Fruit fly (Drosophila melanogaster): Measurements from ENCODE around the gene CG6293.
A peak's percentile ranks its signal among the peaks of the same experiment; 100 is the strongest.

Gene CG6293

DNA sequence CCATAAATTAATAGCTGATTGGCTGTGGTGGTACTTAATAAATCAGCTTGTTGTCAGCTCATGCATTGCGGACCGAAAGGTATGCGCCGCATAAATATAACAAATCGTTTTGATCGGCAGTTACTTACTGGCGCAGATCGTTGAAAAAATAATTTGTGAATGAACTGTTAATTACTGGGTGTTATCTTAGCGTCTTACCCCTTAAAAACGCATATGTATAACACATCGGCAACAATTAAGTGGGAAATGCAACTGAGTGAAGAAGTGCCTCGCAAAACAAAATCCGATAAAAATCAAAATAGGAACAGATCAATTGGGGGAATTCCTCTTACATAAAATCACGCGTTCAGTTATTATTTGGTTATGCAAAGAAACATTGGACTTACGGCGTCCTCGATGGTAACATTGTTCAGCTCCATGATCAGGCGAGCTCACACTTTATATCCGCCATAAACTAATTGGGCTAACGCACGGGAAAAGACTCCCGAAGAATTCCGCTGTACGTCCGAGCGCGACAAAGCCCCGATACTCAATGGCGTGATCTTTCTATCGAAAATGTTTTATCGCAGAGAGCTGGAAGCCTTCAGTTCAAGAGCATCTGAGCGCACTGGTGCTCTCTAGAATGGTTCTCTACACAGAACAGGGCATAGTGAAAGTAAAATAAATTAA lies at the start of gene CG6293:
Gene CG6293, minus strand, starts transcription at position 538 of the 669 bp plus-strand sequence.
- TF ChIP-seq pad (GFP tag; optimal IDR thresholded peaks at IDR 0.05): peak; percentile 92
- no peak for TF ChIP-seq cic (GFP tag; optimal IDR thresholded peaks at IDR 0.05)
- no peak for TF ChIP-seq CG5204 (GFP tag; optimal IDR thresholded peaks at IDR 0.05)
- TF ChIP-seq ovo (GFP tag; optimal IDR thresholded peaks at IDR 0.05): no peak
- TF ChIP-seq Crg-1 (GFP tag; optimal IDR thresholded peaks at IDR 0.05): peak; percentile 19
- TF ChIP-seq CG7101 (tag; optimal IDR thresholded peaks at IDR 0.05): peak; percentile 3
- peak; percentile 57 for TF ChIP-seq CG12768 (GFP tag; optimal IDR thresholded peaks at IDR 0.05)
- TF ChIP-seq CG1620 (GFP tag; optimal IDR thresholded peaks at IDR 0.05): peak; percentile 47
- TF ChIP-seq cnc (optimal IDR thresholded peaks at IDR 0.05): no peak
- no peak for TF ChIP-seq CG7045 (GFP tag; optimal IDR thresholded peaks at IDR 0.05)
- no peak for TF ChIP-seq CG14711 (tag; optimal IDR thresholded peaks at IDR 0.05)
- no peak for TF ChIP-seq kay (GFP tag; ENCODE audit: borderline replicate concordance)
- TF ChIP-seq Mnt (GFP tag; optimal IDR thresholded peaks at IDR 0.05): no peak
- TF ChIP-seq CG33017 (tag; optimal IDR thresholded peaks at IDR 0.05): peak; percentile 9
- no peak for TF ChIP-seq toe (GFP tag; optimal IDR thresholded peaks at IDR 0.05)
- peak; percentile 41 for TF ChIP-seq CG11617 (GFP tag; optimal IDR thresholded peaks at IDR 0.05)
- no peak for TF ChIP-seq tj (GFP tag; optimal IDR thresholded peaks at IDR 0.05)
- TF ChIP-seq Clk (GFP tag; optimal IDR thresholded peaks at IDR 0.05): no peak
- no peak for TF ChIP-seq bab1 (GFP tag; optimal IDR thresholded peaks at IDR 0.05)
- TF ChIP-seq Hr96 (GFP tag; optimal IDR thresholded peaks at IDR 0.05): peak; percentile 51

DNA sequence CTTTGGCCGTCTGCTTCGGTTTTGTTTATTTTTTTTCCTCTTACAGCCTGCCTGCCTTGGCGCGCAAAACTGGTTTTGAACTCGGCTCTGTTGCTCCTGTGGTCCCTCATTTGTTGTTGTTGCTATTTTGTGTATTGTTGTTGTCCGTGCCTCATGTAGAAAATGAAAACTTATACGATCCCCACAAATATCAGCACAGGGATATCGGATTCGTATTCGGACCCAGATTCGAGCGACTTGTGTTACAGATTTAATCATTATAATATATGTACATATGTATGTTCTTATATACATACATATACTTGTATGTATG lies 45.9 kb upstream of the CG6293 start:
- TF ChIP-seq CG12768 (GFP tag; optimal IDR thresholded peaks at IDR 0.05): no peak
- TF ChIP-seq kay (GFP tag; ENCODE audit: borderline replicate concordance): peak; percentile 31
- TF ChIP-seq bab1 (GFP tag; optimal IDR thresholded peaks at IDR 0.05): no peak

DNA sequence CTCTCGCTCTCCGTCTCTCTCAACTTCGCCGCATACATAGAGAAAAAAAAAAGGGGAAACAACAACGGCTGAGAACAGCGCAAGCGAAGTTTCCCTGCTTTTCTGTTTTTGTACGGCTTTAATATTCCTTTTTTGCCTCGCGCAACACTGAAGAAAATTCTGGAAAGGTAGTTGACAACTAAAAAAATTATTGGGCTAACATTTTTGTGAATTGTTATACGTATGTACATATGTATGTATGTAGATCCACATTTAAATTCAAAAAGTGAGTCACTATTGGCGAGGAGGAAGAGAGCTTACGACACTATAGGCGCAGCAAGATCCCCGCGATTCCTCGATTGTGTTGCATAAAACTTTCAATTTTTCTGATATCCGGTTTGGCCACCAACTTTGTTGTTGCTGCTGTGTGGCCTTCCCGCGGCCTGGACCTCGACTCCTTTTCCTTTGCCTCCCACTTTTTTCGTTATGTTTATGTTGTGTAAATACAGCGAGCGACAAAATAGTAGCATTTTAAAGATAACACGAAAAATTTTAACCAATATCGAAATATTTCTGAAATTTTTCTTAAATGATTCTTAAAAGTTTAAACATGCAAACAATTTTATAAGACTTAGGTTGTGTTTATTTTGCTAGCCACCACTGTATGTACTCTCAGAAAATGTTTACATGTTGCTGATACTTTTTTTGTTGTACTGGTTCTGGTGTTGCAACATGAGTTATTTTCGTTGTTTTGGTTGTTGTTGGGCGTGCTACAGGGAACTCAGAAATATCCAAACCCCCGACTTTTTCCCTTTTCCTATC lies 45.4 kb upstream of the CG6293 start:
- peak; percentile 8 for TF ChIP-seq CG7101 (tag; optimal IDR thresholded peaks at IDR 0.05)
- TF ChIP-seq Crg-1 (GFP tag; optimal IDR thresholded peaks at IDR 0.05): no peak
- peak; percentile 14 for TF ChIP-seq CG11617 (GFP tag; optimal IDR thresholded peaks at IDR 0.05)
- no peak for TF ChIP-seq cnc (optimal IDR thresholded peaks at IDR 0.05)
- TF ChIP-seq pad (GFP tag; optimal IDR thresholded peaks at IDR 0.05): peak; percentile 94
- no peak for TF ChIP-seq Clk (GFP tag; optimal IDR thresholded peaks at IDR 0.05)
- no peak for TF ChIP-seq bab1 (GFP tag; optimal IDR thresholded peaks at IDR 0.05)
- TF ChIP-seq kay (GFP tag; ENCODE audit: borderline replicate concordance): peak; percentile 51
- peak; percentile 13 for TF ChIP-seq Hr96 (GFP tag; optimal IDR thresholded peaks at IDR 0.05)
- TF ChIP-seq ovo (GFP tag; optimal IDR thresholded peaks at IDR 0.05): no peak
- TF ChIP-seq CG5204 (GFP tag; optimal IDR thresholded peaks at IDR 0.05): no peak
- TF ChIP-seq CG14711 (tag; optimal IDR thresholded peaks at IDR 0.05): no peak
- no peak for TF ChIP-seq CG33017 (tag; optimal IDR thresholded peaks at IDR 0.05)

DNA sequence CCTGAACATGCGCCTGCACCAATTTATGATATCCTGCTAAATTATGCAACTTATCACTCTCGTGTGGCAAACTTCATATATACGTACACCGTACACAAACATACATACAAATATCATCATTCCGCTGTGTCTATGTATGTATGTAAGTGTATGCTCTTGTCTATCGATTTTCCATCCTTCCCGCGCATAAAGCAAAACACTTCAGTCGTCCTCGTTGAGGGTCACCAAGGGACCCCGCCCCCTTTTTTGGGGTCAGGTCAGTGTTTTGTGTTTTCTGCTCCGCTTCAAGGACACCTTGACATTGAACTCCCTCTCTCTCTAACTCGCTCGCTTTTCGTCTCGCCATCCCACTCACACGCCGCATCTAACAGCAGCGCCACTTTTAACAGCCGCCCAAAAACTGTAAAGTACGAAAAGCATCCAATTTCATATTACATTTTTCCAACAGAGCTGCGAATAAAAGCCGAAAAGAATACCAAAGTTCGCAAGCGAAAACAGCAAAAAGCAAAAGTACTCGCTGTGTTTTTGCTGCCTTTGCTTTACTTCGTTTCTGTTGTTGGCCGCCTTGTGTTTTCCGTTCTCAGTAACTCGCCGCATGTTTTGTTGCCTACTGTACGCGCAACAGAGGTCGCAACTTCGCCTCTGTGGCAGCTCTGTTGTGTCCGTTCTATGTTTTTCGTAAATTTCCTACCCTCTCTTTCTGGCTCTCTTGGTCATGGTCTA lies 44.6 kb upstream of the CG6293 start:
- TF ChIP-seq cnc (optimal IDR thresholded peaks at IDR 0.05) (no peak), Clk (GFP tag; optimal IDR thresholded peaks at IDR 0.05) (no peak), CG7101 (tag; optimal IDR thresholded peaks at IDR 0.05) (no peak), tj (GFP tag; optimal IDR thresholded peaks at IDR 0.05) (peak; percentile 19), pad (GFP tag; optimal IDR thresholded peaks at IDR 0.05) (no peak), CG7045 (GFP tag; optimal IDR thresholded peaks at IDR 0.05) (no peak)

DNA sequence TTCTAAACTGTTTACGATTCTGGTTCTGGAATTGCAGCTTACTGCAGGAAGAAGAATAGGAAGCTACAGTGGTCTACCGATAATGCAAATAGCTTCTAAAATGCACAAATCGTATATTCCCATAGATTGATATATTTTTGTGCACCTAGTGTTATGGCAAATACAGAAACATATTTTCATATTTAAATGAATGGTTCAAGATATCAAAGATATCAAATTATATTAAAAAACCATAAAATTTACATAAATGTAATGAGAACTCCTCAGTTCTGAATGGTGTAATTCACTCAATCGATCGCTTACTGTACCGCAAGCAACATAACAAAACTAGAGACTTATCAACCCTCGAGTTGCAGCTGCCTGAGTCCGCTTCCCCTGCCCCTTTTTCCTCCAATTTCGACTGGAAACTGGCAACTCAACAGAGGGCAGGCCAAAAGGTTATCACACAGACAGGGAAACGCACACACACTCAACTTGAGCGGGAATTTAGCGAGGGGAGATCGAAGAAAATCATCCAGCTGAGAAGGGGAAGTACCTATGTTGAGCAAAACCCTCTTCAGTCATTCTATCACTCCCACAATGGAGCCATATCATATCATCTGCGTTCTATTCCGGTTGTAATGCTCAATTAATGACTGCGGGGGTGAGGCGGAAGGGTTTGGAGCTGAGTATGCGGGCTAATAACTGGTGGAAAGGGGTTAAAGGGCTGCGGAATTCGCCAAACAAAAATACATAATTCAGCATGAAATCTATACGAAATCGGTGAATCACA lies 42.7 kb upstream of the CG6293 start:
- TF ChIP-seq CG5204 (GFP tag; optimal IDR thresholded peaks at IDR 0.05): peak; percentile 6
- TF ChIP-seq tj (GFP tag; optimal IDR thresholded peaks at IDR 0.05): no peak
- TF ChIP-seq cic (GFP tag; optimal IDR thresholded peaks at IDR 0.05): no peak

DNA sequence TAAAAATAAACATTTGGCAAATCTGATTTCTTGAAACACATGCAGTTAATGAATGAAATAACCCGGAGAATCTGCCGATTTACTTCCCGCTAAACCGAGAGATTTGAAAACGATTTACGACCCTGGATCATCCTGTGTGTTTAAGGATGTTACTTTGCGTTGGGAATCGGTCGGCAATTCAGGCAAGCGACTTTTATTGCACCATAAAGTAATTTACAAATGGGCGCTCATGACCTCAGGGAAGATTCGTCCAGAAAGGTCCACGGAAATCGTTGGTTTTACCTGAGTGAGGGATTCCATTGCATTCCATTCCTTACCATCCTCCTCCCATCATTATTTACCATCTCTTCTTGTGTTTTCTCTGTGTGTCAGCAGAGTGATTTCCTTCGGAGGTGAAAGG lies 41.4 kb upstream of the CG6293 start:
- TF ChIP-seq cnc (optimal IDR thresholded peaks at IDR 0.05): no peak
- TF ChIP-seq CG11617 (GFP tag; optimal IDR thresholded peaks at IDR 0.05): no peak
- no peak for TF ChIP-seq Mnt (GFP tag; optimal IDR thresholded peaks at IDR 0.05)
- TF ChIP-seq cic (GFP tag; optimal IDR thresholded peaks at IDR 0.05): no peak
- TF ChIP-seq Clk (GFP tag; optimal IDR thresholded peaks at IDR 0.05): no peak

Measured in whole organism, adult.